Worm (Caenorhabditis elegans): ENCODE results near the gene znf-622.

Gene znf-622

ce11 chrIII:6431766-6432228, 50.4 kb downstream of the znf-622 start, which contains the start of the genes mrps-17 and txdc-9 (continued):
- TF ChIP-seq efl-1 (GFP tag; optimal IDR thresholded peaks at IDR 0.05) (peak; percentile 47), ztf-25 (GFP tag; IDR thresholded peaks at IDR 0.05) (no peak), K11D2.4 (GFP tag; IDR thresholded peaks at IDR 0.05) (no peak), madf-10 (tag; optimal IDR thresholded peaks at IDR 0.05) (no peak), ztf-28 (GFP tag; IDR thresholded peaks at IDR 0.05) (no peak), tlf-1 (GFP tag; optimal IDR thresholded peaks at IDR 0.05) (no peak), dpl-1 (GFP tag; optimal IDR thresholded peaks at IDR 0.05) (peak; percentile 36), D2030.7 (GFP tag; IDR thresholded peaks at IDR 0.05) (0 out of 2 replicates have a peak, but pooled peaks have one; percentile 19), atf-7 (tag; optimal IDR thresholded peaks at IDR 0.05) (no peak), F22D6.2 (tag; optimal IDR thresholded peaks at IDR 0.05) (no peak), nhr-80 (tag; optimal IDR thresholded peaks at IDR 0.05) (no peak), F37B4.10 (GFP tag; IDR thresholded peaks at IDR 0.05) (no peak), madf-3 (GFP tag; IDR thresholded peaks at IDR 0.05) (no peak), ztf-3 (GFP tag; optimal IDR thresholded peaks at IDR 0.05) (no peak), ztf-22 (GFP tag; optimal IDR thresholded peaks at IDR 0.05) (no peak)

Data from whole organism, young adult.